Fruit fly (Drosophila melanogaster) whole organism, embryonic: Measurements from ENCODE around the gene Oatp33Eb.

ENCODE experiments used
- Bdp1 ChIP-seq: fragments of 200-800 bp; sonication (Bioruptor generic); optimal IDR thresholded peaks from 3 replicates; lab custom pipeline; 2016; ENCODE audit warnings: missing biosample characterization, missing genetic modification characterization
- CG10431 ChIP-seq: fragments of 200-800 bp; sonication (Bioruptor generic); optimal IDR thresholded peaks from 3 replicates; lab custom pipeline; 2018; ENCODE audit warnings: missing biosample characterization, mild to moderate bottlenecking, missing genetic modification characterization
- CG10959 ChIP-seq: fragments of 200-800 bp; sonication (Bioruptor generic); IDR thresholded peaks from 2 replicates; pipeline ENCODE4 v1.3.6; 2022; ENCODE audit warnings: missing biosample characterization, missing genetic modification characterization
- CG11093 ChIP-seq: fragments of 200-800 bp; sonication (Bioruptor generic); IDR thresholded peaks from 3 replicates; pipeline ENCODE4 v1.3.6; 2022; ENCODE audit warnings: missing biosample characterization, missing genetic modification characterization
- CG14050 ChIP-seq: fragments of 200-800 bp; sonication (Bioruptor generic); IDR thresholded peaks from 3 replicates; pipeline ENCODE4 v1.3.6; 2022; ENCODE audit warnings: missing biosample characterization, missing genetic modification characterization
- CG1603 ChIP-seq: fragments of 200-800 bp; sonication (Bioruptor generic); optimal IDR thresholded peaks from 2 replicates; lab custom pipeline; 2019; ENCODE audit warnings: missing biosample characterization, mild to moderate bottlenecking, missing genetic modification characterization, moderate library complexity
- CG17328 ChIP-seq: fragments of 200-800 bp; sonication (Bioruptor generic); IDR thresholded peaks from 2 replicates; pipeline ENCODE4 v1.3.6; 2022; ENCODE audit warnings: missing biosample characterization, missing genetic modification characterization
- CG17912 ChIP-seq: fragments of 200-800 bp; sonication (Bioruptor generic); optimal IDR thresholded peaks from 2 replicates; lab custom pipeline; 2018; ENCODE audit warnings: missing biosample characterization, mild to moderate bottlenecking, missing genetic modification characterization
- CG2712 ChIP-seq: fragments of 200-800 bp; optimal IDR thresholded peaks from 3 replicates; lab custom pipeline; 2019; ENCODE audit warnings: missing biosample characterization, mild to moderate bottlenecking, missing genetic modification characterization, moderate library complexity
- CG31224 ChIP-seq: fragments of 200-800 bp; sonication (Bioruptor generic); IDR thresholded peaks from 2 replicates; pipeline ENCODE4 v1.3.6; 2022; ENCODE audit warnings: missing biosample characterization, missing genetic modification characterization
- CG3281 ChIP-seq: fragments of 200-800 bp; sonication (Bioruptor generic); optimal IDR thresholded peaks from 3 replicates; lab custom pipeline; 2017; ENCODE audit warnings: missing biosample characterization, mild to moderate bottlenecking, missing genetic modification characterization
- CG3407 ChIP-seq: fragments of 200-800 bp; sonication (Bioruptor generic); optimal IDR thresholded peaks from 2 replicates; lab custom pipeline; 2018; ENCODE audit warnings: missing biosample characterization, mild to moderate bottlenecking, missing genetic modification characterization
- CG3726 ChIP-seq: fragments of 200-800 bp; sonication (Bioruptor generic); IDR thresholded peaks from 3 replicates; pipeline ENCODE4, ENCODE4 v1.3.6; 2022; ENCODE audit warnings: missing biosample characterization, missing genetic modification characterization
- CG4282 ChIP-seq: fragments of 200-800 bp; sonication (Bioruptor generic); optimal IDR thresholded peaks from 2 replicates; lab custom pipeline; 2016; ENCODE audit warnings: missing biosample characterization, missing genetic modification characterization
- CG43689 ChIP-seq: fragments of 200-800 bp; sonication (Bioruptor generic); IDR thresholded peaks from 2 replicates; pipeline ENCODE4 v1.3.6; 2022; ENCODE audit warnings: missing biosample characterization, missing genetic modification characterization
- CG4707 ChIP-seq: fragments of 200-800 bp; sonication (Bioruptor generic); optimal IDR thresholded peaks from 2 replicates; lab custom pipeline; 2018; ENCODE audit warnings: missing biosample characterization, mild to moderate bottlenecking, missing genetic modification characterization, moderate library complexity
- CG6254 ChIP-seq: fragments of 200-800 bp; sonication (Bioruptor generic); optimal IDR thresholded peaks from 3 replicates; lab custom pipeline; 2017; ENCODE audit warnings: mild to moderate bottlenecking, missing biosample characterization, missing genetic modification reagents, missing genetic modification characterization
- CG6765 ChIP-seq: fragments of 200-800 bp; sonication (Bioruptor generic); optimal IDR thresholded peaks from 3 replicates; lab custom pipeline; 2017; ENCODE audit warnings: missing biosample characterization, mild to moderate bottlenecking, missing genetic modification characterization
- CG7271 ChIP-seq: fragments of 200-800 bp; sonication (Bioruptor generic); optimal IDR thresholded peaks from 2 replicates; lab custom pipeline; 2018; ENCODE audit warnings: missing biosample characterization, mild to moderate bottlenecking, missing genetic modification characterization, moderate library complexity
- CG7556 ChIP-seq: fragments of 200-800 bp; sonication (Bioruptor generic); optimal IDR thresholded peaks from 2 replicates; lab custom pipeline; 2017; ENCODE audit warnings: missing biosample characterization, mild to moderate bottlenecking, missing genetic modification characterization
- CG7839 ChIP-seq: fragments of 200-800 bp; sonication (Bioruptor generic); optimal IDR thresholded peaks from 3 replicates; lab custom pipeline; 2018; ENCODE audit warnings: missing biosample characterization, mild to moderate bottlenecking, missing genetic modification characterization, moderate library complexity
- CG8478 ChIP-seq: fragments of >200 bp; optimal IDR thresholded peaks from 2 replicates; lab custom pipeline; 2018
- CkIIα-i1 ChIP-seq: fragments of 200-800 bp; sonication (Bioruptor generic); IDR thresholded peaks from 2 replicates; pipeline ENCODE4 v1.3.6; 2022; ENCODE audit warnings: missing biosample characterization, missing genetic modification characterization
- CrebB ChIP-seq: fragments of 200-800 bp; sonication (Bioruptor generic); optimal IDR thresholded peaks from 3 replicates; lab custom pipeline; 2018; ENCODE audit warnings: missing biosample characterization, mild to moderate bottlenecking, missing genetic modification characterization
- Doc3 ChIP-seq: fragments of 200-800 bp; sonication (Bioruptor generic); IDR thresholded peaks from 3 replicates; pipeline ENCODE4 v1.3.6; 2022; ENCODE audit warnings: missing biosample characterization, missing genetic modification characterization; ENCODE audit not compliant: partially characterized antibody
- E2f2 ChIP-seq: fragments of 200-800 bp; sonication (Bioruptor generic); IDR thresholded peaks from 2 replicates; pipeline ENCODE4 v1.3.6; 2022; ENCODE audit warnings: missing biosample characterization, missing genetic modification characterization
- Fer2 ChIP-seq: fragments of 200-800 bp; sonication (Bioruptor generic); optimal IDR thresholded peaks from 2 replicates; lab custom pipeline; 2018; ENCODE audit warnings: missing biosample characterization, mild to moderate bottlenecking, missing genetic modification characterization, moderate library complexity
- HHEX ChIP-seq: fragments of 200-800 bp; sonication (Bioruptor generic); optimal IDR thresholded peaks from 3 replicates; lab custom pipeline; 2017; ENCODE audit warnings: missing biosample characterization, mild to moderate bottlenecking, missing genetic modification characterization, missing genetic modification reagents
- Rx ChIP-seq: fragments of 200-800 bp; sonication (Bioruptor generic); IDR thresholded peaks from 2 replicates; pipeline ENCODE4 v1.3.6; 2022; ENCODE audit warnings: missing biosample characterization, missing genetic modification characterization
- Six4 ChIP-seq: fragments of 200-800 bp; sonication (Bioruptor generic); optimal IDR thresholded peaks from 2 replicates; lab custom pipeline; 2016; ENCODE audit warnings: missing biosample characterization, missing genetic modification characterization
- crp ChIP-seq, 2 experiments: fragments of 200-800 bp; sonication (Bioruptor generic); optimal IDR thresholded peaks; 2 replicates in 1 of 2; 3 replicates in 1 of 2; lab custom pipeline; 2017; ENCODE audit warnings: missing biosample characterization in 2 of 2, missing genetic modification characterization in 2 of 2, mild to moderate bottlenecking in 1 of 2, moderate library complexity in 1 of 2
- dmrt99B ChIP-seq: fragments of 200-800 bp; sonication (Bioruptor generic); optimal IDR thresholded peaks from 2 replicates; lab custom pipeline; 2018; ENCODE audit warnings: missing biosample characterization, mild to moderate bottlenecking, missing genetic modification characterization, moderate library complexity
- emc ChIP-seq: fragments of 200-800 bp; sonication (Bioruptor generic); optimal IDR thresholded peaks from 2 replicates; lab custom pipeline; 2016; ENCODE audit warnings: missing biosample characterization, missing genetic modification characterization
- en ChIP-seq: fragments of 200-800 bp; sonication (Bioruptor generic); optimal IDR thresholded peaks from 2 replicates; lab custom pipeline; 2016; ENCODE audit warnings: missing biosample characterization, missing genetic modification characterization
- eyg ChIP-seq: fragments of 200-800 bp; sonication (Bioruptor generic); optimal IDR thresholded peaks from 3 replicates; lab custom pipeline; 2016; ENCODE audit warnings: missing biosample characterization, missing genetic modification characterization
- gce ChIP-seq: fragments of 200-800 bp; sonication (Bioruptor generic); IDR thresholded peaks from 3 replicates; pipeline ENCODE4 v1.3.6; 2022; ENCODE audit warnings: missing biosample characterization, missing genetic modification characterization
- gfzf ChIP-seq: fragments of 200-800 bp; sonication (Bioruptor generic); optimal IDR thresholded peaks from 2 replicates; lab custom pipeline; 2016; ENCODE audit warnings: missing biosample characterization, mild to moderate bottlenecking, missing genetic modification characterization, moderate library complexity
- insv ChIP-seq, 2 experiments: fragments of 200-800 bp; sonication (Bioruptor generic); optimal IDR thresholded peaks; 3 replicates each; lab custom pipeline; 2016 to 2018; ENCODE audit warnings: missing biosample characterization in 2 of 2, missing genetic modification characterization in 2 of 2
- kah ChIP-seq: fragments of 200-800 bp; sonication (Bioruptor generic); optimal IDR thresholded peaks from 2 replicates; lab custom pipeline; 2018; ENCODE audit warnings: missing biosample characterization, mild to moderate bottlenecking, missing genetic modification characterization
- kni ChIP-seq: fragments of 200-800 bp; sonication (Bioruptor generic); optimal IDR thresholded peaks from 3 replicates; lab custom pipeline; 2017; ENCODE audit warnings: mild to moderate bottlenecking, missing biosample characterization, missing genetic modification reagents, missing genetic modification characterization
- nerfin-1 ChIP-seq: fragments of 200-800 bp; sonication (Bioruptor generic); optimal IDR thresholded peaks from 3 replicates; lab custom pipeline; 2019; ENCODE audit warnings: missing biosample characterization, mild to moderate bottlenecking, missing genetic modification characterization, moderate library complexity
- slbo ChIP-seq: fragments of 200-800 bp; sonication (Bioruptor generic); IDR thresholded peaks from 2 replicates; pipeline ENCODE4 v1.3.6; 2022; ENCODE audit warnings: missing biosample characterization, missing genetic modification characterization
- so ChIP-seq: fragments of 200-800 bp; sonication (Bioruptor generic); IDR thresholded peaks from 3 replicates; pipeline ENCODE4 v1.3.6; 2022; ENCODE audit warnings: missing biosample characterization, missing genetic modification characterization
- tin ChIP-seq: fragments of 200-800 bp; sonication (Bioruptor generic); optimal IDR thresholded peaks from 3 replicates; lab custom pipeline; 2016; ENCODE audit warnings: missing biosample characterization, missing genetic modification characterization
- trem ChIP-seq: fragments of 200-800 bp; optimal IDR thresholded peaks from 3 replicates; lab custom pipeline; 2019; ENCODE audit warnings: missing biosample characterization, mild to moderate bottlenecking, missing genetic modification characterization, moderate library complexity
- unpg ChIP-seq: fragments of 200-800 bp; sonication (Bioruptor generic); optimal IDR thresholded peaks from 3 replicates; lab custom pipeline; 2018; ENCODE audit warnings: missing biosample characterization, mild to moderate bottlenecking, missing genetic modification characterization, moderate library complexity
- vvl ChIP-seq: fragments of 200-800 bp; sonication (Bioruptor generic); IDR thresholded peaks from 2 replicates; pipeline ENCODE4 v1.3.6; 2022; ENCODE audit warnings: missing biosample characterization, missing genetic modification characterization
- wek ChIP-seq: fragments of 200-800 bp; sonication (Bioruptor generic); optimal IDR thresholded peaks from 3 replicates; lab custom pipeline; 2018; ENCODE audit warnings: missing biosample characterization, mild to moderate bottlenecking, missing genetic modification characterization, moderate library complexity

Oatp33Eb gene

DNA sequence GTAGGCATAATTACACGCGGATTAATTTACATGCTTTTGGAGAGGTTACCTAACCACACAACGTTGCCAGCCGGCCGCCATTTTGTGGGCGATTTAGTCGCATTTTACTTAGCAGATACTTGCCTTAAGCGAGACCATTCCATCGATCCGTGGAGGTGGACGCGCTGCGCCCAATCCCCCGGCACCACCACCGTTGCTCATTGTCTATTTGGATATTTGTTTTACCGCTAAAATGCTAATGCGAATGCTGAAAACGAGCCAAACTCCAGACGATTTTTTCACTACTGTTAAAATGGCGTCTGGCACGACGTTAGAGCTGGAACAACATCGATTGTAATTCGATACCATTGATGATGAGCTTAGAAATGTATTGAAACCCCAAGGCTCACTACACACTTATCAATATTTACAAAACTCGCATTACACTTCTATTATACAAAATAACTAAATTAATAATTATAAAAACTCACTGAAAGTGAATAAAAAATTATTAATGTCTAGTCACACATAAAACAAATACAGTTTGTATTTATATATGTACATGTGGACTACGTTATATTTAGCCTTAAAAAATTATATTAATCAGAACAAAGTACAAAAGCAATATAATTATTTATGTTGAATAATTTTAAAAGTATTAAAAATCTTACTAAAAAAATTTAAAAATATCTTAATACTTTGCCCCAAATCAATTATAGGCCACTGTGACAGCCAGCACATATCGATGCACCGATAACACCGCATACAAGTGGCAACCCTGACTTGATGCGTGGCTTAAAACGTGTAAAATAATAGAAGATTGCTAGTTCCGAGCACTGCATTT lies 14.4 kb upstream of the Oatp33Eb start, which contains the start of gene eRF3 (continued):
- 0 out of 3 replicates have a peak, but pooled peaks have one; percentile 44 for TF ChIP-seq CG3726 (GFP tag; lab: Robert Waterston, UW)
- no peak for TF ChIP-seq CG17912
- TF ChIP-seq emc = no peak
- TF ChIP-seq unpg = peak; percentile 76
- 0 out of 3 replicates have a peak, but pooled peaks have one; percentile 5 for TF ChIP-seq gce (GFP tag; lab: Robert Waterston, UW)
- TF ChIP-seq CG11093 = peak; percentile 39; the same call in 1 of the 3 replicates
- TF ChIP-seq HHEX (GFP tag; lab: Kevin White, UChicago) = peak; percentile 55
- no peak for TF ChIP-seq CG4707 (GFP tag; lab: Kevin White, UChicago)
- TF ChIP-seq CG3281 (GFP tag; lab: Kevin White, UChicago) = peak; percentile 58
- peak; percentile 67 for TF ChIP-seq trem (tag; lab: Kevin White, UChicago)
- TF ChIP-seq insv (GFP tag; optimal IDR thresholded peaks at IDR 0.05; lab: Kevin White, UChicago) = peak in 1 of 2 experiments; percentile 16
- TF ChIP-seq dmrt99B = peak; percentile 83
- peak; percentile 60 for TF ChIP-seq CG1603 (tag; lab: Kevin White, UChicago)
- no peak for TF ChIP-seq en (GFP tag; lab: Kevin White, UChicago)
- peak; percentile 61 for TF ChIP-seq CG4282 (GFP tag; lab: Kevin White, UChicago)
- no peak for TF ChIP-seq kni (GFP tag; lab: Kevin White, UChicago)
- TF ChIP-seq Doc3 = peak; percentile 35; the same call in 1 of the 3 replicates
- TF ChIP-seq kah (GFP tag; lab: Kevin White, UChicago) = no peak
- TF ChIP-seq CrebB (tag; lab: Kevin White, UChicago) = no peak
- no peak for TF ChIP-seq CG6765 (GFP tag; lab: Kevin White, UChicago)
- peak; percentile 53 for TF ChIP-seq CG10431 (GFP tag; lab: Kevin White, UChicago)
- peak; percentile 91 for TF ChIP-seq CG2712 (tag; lab: Kevin White, UChicago)
- no peak for TF ChIP-seq CkIIα-i1 (GFP tag; lab: Robert Waterston, UW)
- TF ChIP-seq crp (GFP tag; optimal IDR thresholded peaks at IDR 0.05; lab: Kevin White, UChicago) = no peak
- no peak for TF ChIP-seq eyg (GFP tag; lab: Kevin White, UChicago)
- peak; percentile 53 for TF ChIP-seq CG31224 (GFP tag; lab: Robert Waterston, UW)
- TF ChIP-seq gfzf = no peak
- TF ChIP-seq CG43689 = peak; percentile 39
- TF ChIP-seq wek (GFP tag; lab: Kevin White, UChicago) = peak; percentile 31
- peak; percentile 65 for TF ChIP-seq CG3407 (GFP tag; lab: Kevin White, UChicago)
- TF ChIP-seq CG8478 (lab: Kevin White, UChicago) = no peak
- no peak for TF ChIP-seq CG7271
- peak; percentile 68 for TF ChIP-seq Fer2 (tag; lab: Kevin White, UChicago)
- no peak for TF ChIP-seq Bdp1 (GFP tag; lab: Kevin White, UChicago)
- peak; percentile 65 for TF ChIP-seq nerfin-1 (tag; lab: Kevin White, UChicago)
- peak; percentile 69; the same call in 1 of the 2 replicates for TF ChIP-seq CG17328 (GFP tag; lab: Robert Waterston, UW)
- peak; percentile 72 for TF ChIP-seq Six4 (GFP tag; lab: Kevin White, UChicago)
- peak; percentile 89 for TF ChIP-seq CG7839 (tag; lab: Kevin White, UChicago)
- TF ChIP-seq E2f2 (GFP tag; lab: Robert Waterston, UW) = peak; percentile 45
- TF ChIP-seq CG10959 (GFP tag; lab: Robert Waterston, UW) = peak; percentile 25; the same call in 1 of the 2 replicates
- peak; percentile 83 for TF ChIP-seq vvl (GFP tag; lab: Robert Waterston, UW)
- TF ChIP-seq so (GFP tag; lab: Robert Waterston, UW) = 0 out of 3 replicates have a peak, but pooled peaks have one; percentile 36
- peak; percentile 87 for TF ChIP-seq slbo (GFP tag; lab: Robert Waterston, UW)
- peak; percentile 83 for TF ChIP-seq CG7556
- TF ChIP-seq CG14050 (GFP tag; lab: Robert Waterston, UW) = no peak; the same call in 2 of the 3 replicates
- peak; percentile 74 for TF ChIP-seq tin (GFP tag; lab: Kevin White, UChicago)
- 0 out of 2 replicates have a peak, but pooled peaks have one; percentile 34 for TF ChIP-seq Rx
- TF ChIP-seq CG6254 = no peak
